Fruit fly (Drosophila melanogaster) whole organism, prepupa: Measurements from ENCODE around the gene CG9541.

Experiments
- Blimp-1 ChIP-seq: fragments of 200-800 bp; sonication (Bioruptor generic); optimal IDR thresholded peaks from 3 replicates; lab custom pipeline; 2017; ENCODE audit warnings: missing biosample characterization, missing genetic modification characterization, mild to moderate bottlenecking, moderate library complexity, missing genetic modification reagents
- CG10631 ChIP-seq: fragments of 200-800 bp; sonication (Bioruptor generic); optimal IDR thresholded peaks from 2 replicates; lab custom pipeline; 2016; ENCODE audit warnings: missing biosample characterization, missing genetic modification characterization
- CG10669 ChIP-seq: fragments of 200-800 bp; sonication (Bioruptor generic); optimal IDR thresholded peaks from 3 replicates; lab custom pipeline; 2018; ENCODE audit warnings: missing biosample characterization, mild to moderate bottlenecking, missing genetic modification characterization, moderate library complexity
- CG11294 ChIP-seq: fragments of 200-800 bp; sonication (Bioruptor generic); IDR thresholded peaks from 2 replicates; pipeline ENCODE4 v1.3.6; 2022; ENCODE audit warnings: missing biosample characterization, missing genetic modification characterization
- CG11762 ChIP-seq: fragments of 200-800 bp; sonication (Bioruptor generic); optimal IDR thresholded peaks from 3 replicates; lab custom pipeline; 2016; ENCODE audit warnings: missing biosample characterization, missing genetic modification characterization; ENCODE audit not compliant: insufficient read depth
- CG11902 ChIP-seq: fragments of 200-800 bp; sonication (Bioruptor generic); optimal IDR thresholded peaks from 3 replicates; lab custom pipeline; 2016; ENCODE audit warnings: missing biosample characterization, missing genetic modification characterization
- CG15336 ChIP-seq: fragments of 200-800 bp; sonication (Bioruptor generic); IDR thresholded peaks from 2 replicates; pipeline ENCODE4 v1.3.6; 2022; ENCODE audit warnings: missing biosample characterization, missing genetic modification characterization
- CG1621 ChIP-seq: fragments of 200-800 bp; sonication (Bioruptor generic); optimal IDR thresholded peaks from 3 replicates; lab custom pipeline; 2018; ENCODE audit warnings: missing biosample characterization, mild to moderate bottlenecking, missing genetic modification characterization
- CG16779 ChIP-seq: fragments of 200-800 bp; sonication (Bioruptor generic); optimal IDR thresholded peaks from 3 replicates; lab custom pipeline; 2017; ENCODE audit warnings: missing biosample characterization, mild to moderate bottlenecking, missing genetic modification characterization
- CG32006 ChIP-seq: fragments of 200-800 bp; sonication (Bioruptor generic); optimal IDR thresholded peaks from 3 replicates; lab custom pipeline; 2017; ENCODE audit warnings: missing biosample characterization, mild to moderate bottlenecking, missing genetic modification characterization
- CG34406 ChIP-seq: fragments of 200-800 bp; sonication (Bioruptor generic); optimal IDR thresholded peaks from 3 replicates; lab custom pipeline; 2016; ENCODE audit warnings: missing biosample characterization, missing genetic modification characterization
- CG3919 ChIP-seq: fragments of 200-800 bp; sonication (Bioruptor generic); optimal IDR thresholded peaks from 3 replicates; lab custom pipeline; 2016; ENCODE audit warnings: missing biosample characterization, missing genetic modification characterization
- CG6163 ChIP-seq: fragments of 200-800 bp; sonication (Bioruptor generic); IDR thresholded peaks from 3 replicates; pipeline ENCODE4 v1.3.6; 2022; ENCODE audit warnings: missing biosample characterization, missing genetic modification characterization
- CG6276 ChIP-seq: fragments of 200-800 bp; sonication (Bioruptor generic); optimal IDR thresholded peaks from 2 replicates; lab custom pipeline; 2017; ENCODE audit warnings: missing biosample characterization, mild to moderate bottlenecking, missing genetic modification characterization
- CG6792 ChIP-seq: fragments of 200-800 bp; sonication (Bioruptor generic); optimal IDR thresholded peaks from 3 replicates; lab custom pipeline; 2016; ENCODE audit warnings: missing biosample characterization, missing genetic modification characterization
- CG6808 ChIP-seq: fragments of 200-800 bp; sonication (Bioruptor generic); optimal IDR thresholded peaks from 3 replicates; lab custom pipeline; 2017; ENCODE audit warnings: missing biosample characterization, missing genetic modification characterization, mild to moderate bottlenecking, moderate library complexity, missing genetic modification reagents
- CG6854 ChIP-seq: fragments of 200-800 bp; sonication (Bioruptor generic); optimal IDR thresholded peaks from 2 replicates; lab custom pipeline; 2017; ENCODE audit warnings: missing biosample characterization, mild to moderate bottlenecking, missing genetic modification characterization
- CG7368 ChIP-seq: fragments of 200-800 bp; sonication (Bioruptor generic); optimal IDR thresholded peaks from 3 replicates; lab custom pipeline; 2016; ENCODE audit warnings: missing biosample characterization, missing genetic modification characterization
- CG8119 ChIP-seq: fragments of 200-800 bp; sonication (Bioruptor generic); IDR thresholded peaks from 3 replicates; pipeline ENCODE4 v1.3.6; 2022; ENCODE audit warnings: missing biosample characterization, missing genetic modification characterization
- CG8632 ChIP-seq: fragments of 200-800 bp; sonication (Bioruptor generic); optimal IDR thresholded peaks from 3 replicates; lab custom pipeline; 2016; ENCODE audit warnings: missing biosample characterization, missing genetic modification characterization
- CG9139 ChIP-seq: fragments of 200-800 bp; sonication (Bioruptor generic); optimal IDR thresholded peaks from 3 replicates; lab custom pipeline; 2017; ENCODE audit warnings: missing biosample characterization, mild to moderate bottlenecking, missing genetic modification characterization
- Eip78C ChIP-seq: fragments of 200-800 bp; sonication (Bioruptor generic); peaks from one replicate; lab custom pipeline; 2016; ENCODE audit warnings: missing biosample characterization, missing genetic modification characterization
- Ets21C ChIP-seq: fragments of 200-800 bp; sonication (Bioruptor generic); optimal IDR thresholded peaks from 3 replicates; lab custom pipeline; 2016; ENCODE audit warnings: missing biosample characterization, missing genetic modification characterization
- Ets96B ChIP-seq: fragments of 200-800 bp; optimal IDR thresholded peaks from 2 replicates; lab custom pipeline; 2019; ENCODE audit warnings: missing biosample characterization, mild to moderate bottlenecking, missing genetic modification characterization, moderate library complexity
- Hr38 ChIP-seq: sonication (Bioruptor generic); optimal IDR thresholded peaks from 2 replicates; lab custom pipeline; 2016; ENCODE audit warnings: missing biosample characterization, missing genetic modification characterization
- Hr39 ChIP-seq: fragments of 200-800 bp; sonication (Bioruptor generic); optimal IDR thresholded peaks from 2 replicates; lab custom pipeline; 2016; ENCODE audit warnings: missing biosample characterization, missing genetic modification characterization
- Lpt ChIP-seq: fragments of 200-800 bp; sonication (Bioruptor generic); optimal IDR thresholded peaks from 3 replicates; lab custom pipeline; 2016; ENCODE audit warnings: missing biosample characterization, missing genetic modification characterization
- Met ChIP-seq: fragments of 200-800 bp; sonication (Bioruptor generic); optimal IDR thresholded peaks from 3 replicates; lab custom pipeline; 2016; ENCODE audit warnings: missing biosample characterization, missing genetic modification characterization
- OdsH ChIP-seq: fragments of 200-800 bp; sonication (Bioruptor generic); optimal IDR thresholded peaks from 3 replicates; lab custom pipeline; 2016; ENCODE audit warnings: missing biosample characterization, missing genetic modification characterization
- Smox ChIP-seq: fragments of 200-800 bp; sonication (Bioruptor generic); optimal IDR thresholded peaks from 3 replicates; lab custom pipeline; 2016; ENCODE audit warnings: missing biosample characterization, missing genetic modification characterization
- Sox102F ChIP-seq: fragments of 200-800 bp; sonication (Bioruptor generic); optimal IDR thresholded peaks from 2 replicates; lab custom pipeline; 2016; ENCODE audit warnings: missing biosample characterization, mild to moderate bottlenecking, missing genetic modification characterization
- Sox14 ChIP-seq: fragments of 200-800 bp; sonication (Bioruptor generic); optimal IDR thresholded peaks from 3 replicates; lab custom pipeline; 2016; ENCODE audit warnings: missing biosample characterization, missing genetic modification characterization
- Sox15 ChIP-seq: fragments of 200-800 bp; sonication (Bioruptor generic); optimal IDR thresholded peaks from 3 replicates; lab custom pipeline; 2016; ENCODE audit warnings: missing biosample characterization, missing genetic modification characterization
- achi ChIP-seq: fragments of 200-800 bp; sonication (Bioruptor generic); optimal IDR thresholded peaks from 3 replicates; lab custom pipeline; 2016; ENCODE audit warnings: missing biosample characterization, missing genetic modification characterization
- acj6 ChIP-seq: fragments of 200-800 bp; sonication (Bioruptor generic); optimal IDR thresholded peaks from 3 replicates; lab custom pipeline; 2016; ENCODE audit warnings: missing biosample characterization, missing genetic modification characterization
- cyc ChIP-seq: fragments of 200-800 bp; sonication (Bioruptor generic); optimal IDR thresholded peaks from 3 replicates; lab custom pipeline; 2016; ENCODE audit warnings: missing biosample characterization, missing genetic modification characterization
- dsx ChIP-seq: fragments of 200-800 bp; optimal IDR thresholded peaks from 3 replicates; lab custom pipeline; 2019; ENCODE audit warnings: missing biosample characterization, mild to moderate bottlenecking, missing genetic modification characterization, moderate library complexity; ENCODE audit not compliant: poor library complexity, severe bottlenecking
- eg ChIP-seq: fragments of 200-800 bp; sonication (Bioruptor generic); IDR thresholded peaks from 3 replicates; pipeline ENCODE4 v1.3.6; 2022; ENCODE audit warnings: missing biosample characterization, missing genetic modification characterization
- esn ChIP-seq: fragments of 200-800 bp; sonication (Bioruptor generic); optimal IDR thresholded peaks from 2 replicates; lab custom pipeline; 2016; ENCODE audit warnings: missing biosample characterization, mild to moderate bottlenecking, missing genetic modification characterization, moderate library complexity
- fd59A ChIP-seq: fragments of 200-800 bp; sonication (Bioruptor generic); optimal IDR thresholded peaks from 2 replicates; lab custom pipeline; 2017; ENCODE audit warnings: missing biosample characterization, mild to moderate bottlenecking, missing genetic modification characterization, missing genetic modification reagents
- fkh ChIP-seq: fragments of 200-800 bp; sonication (Bioruptor generic); optimal IDR thresholded peaks from 3 replicates; lab custom pipeline; 2017; ENCODE audit warnings: missing biosample characterization, mild to moderate bottlenecking, missing genetic modification characterization, moderate library complexity
- lz ChIP-seq: fragments of 200-800 bp; sonication (Bioruptor generic); optimal IDR thresholded peaks from 3 replicates; lab custom pipeline; 2016; ENCODE audit warnings: missing biosample characterization, missing genetic modification characterization
- salr ChIP-seq, 2 experiments: fragments of 200-800 bp; sonication (Bioruptor generic); optimal IDR thresholded peaks; 3 replicates each; lab custom pipeline; 2016 to 2018; ENCODE audit warnings: missing biosample characterization in 2 of 2, missing genetic modification characterization in 2 of 2, mild to moderate bottlenecking in 1 of 2
- spab ChIP-seq: fragments of 200-800 bp; sonication (Bioruptor generic); optimal IDR thresholded peaks from 2 replicates; lab custom pipeline; 2017; ENCODE audit warnings: missing biosample characterization, mild to moderate bottlenecking, missing genetic modification characterization, missing genetic modification reagents
- ss ChIP-seq, 2 experiments: fragments of 200-800 bp; sonication (Bioruptor generic); optimal IDR thresholded peaks; 2 replicates in 1 of 2; 3 replicates in 1 of 2; lab custom pipeline; 2017 to 2018; ENCODE audit warnings: mild to moderate bottlenecking in 2 of 2, missing biosample characterization in 2 of 2, missing genetic modification characterization in 2 of 2, moderate library complexity in 1 of 2
- svp ChIP-seq: fragments of 200-800 bp; sonication (Bioruptor generic); peaks from one replicate; lab custom pipeline; 2016; ENCODE audit warnings: missing biosample characterization, missing genetic modification characterization
- topi ChIP-seq: fragments of 200-800 bp; sonication (Bioruptor generic); optimal IDR thresholded peaks from 3 replicates; lab custom pipeline; 2016; ENCODE audit warnings: missing biosample characterization, missing genetic modification characterization
- vri ChIP-seq: fragments of 200-800 bp; sonication (Bioruptor generic); optimal IDR thresholded peaks from 3 replicates; lab custom pipeline; 2016; ENCODE audit warnings: missing biosample characterization, mild to moderate bottlenecking, missing genetic modification characterization

The CG9541 gene

dm6 chr2L:8959001-8959461 lies 16.2 kb downstream of the CG9541 start, which contains the start of gene CG31886 (continued):
- TF ChIP-seq fkh (peak; percentile 56), ss (GFP tag; optimal IDR thresholded peaks at IDR 0.05; lab: Kevin White, UChicago) (no peak), CG8632 (GFP tag; lab: Kevin White, UChicago) (no peak), Hr38 (GFP tag; lab: Kevin White, UChicago) (no peak), Sox102F (GFP tag; lab: Kevin White, UChicago) (no peak), eg (GFP tag; lab: Robert Waterston, UW) (peak; percentile 82; the same call in 2 of the 3 replicates), Blimp-1 (no peak), CG3919 (peak; percentile 20), CG15336 (GFP tag; lab: Robert Waterston, UW) (no peak; the same call in 1 of the 2 replicates), Ets21C (GFP tag; lab: Kevin White, UChicago) (no peak), Sox15 (GFP tag; lab: Kevin White, UChicago) (no peak), CG6854 (GFP tag; lab: Kevin White, UChicago) (no peak), CG6276 (GFP tag; lab: Kevin White, UChicago) (peak; percentile 73), CG32006 (GFP tag; lab: Kevin White, UChicago) (peak; percentile 75), topi (GFP tag; lab: Kevin White, UChicago) (no peak)
- TF ChIP-seq, all 60 proteins: peak for 18

- peak; percentile 60 for TF ChIP-seq CG6808
- TF ChIP-seq salr (GFP tag; optimal IDR thresholded peaks at IDR 0.05; lab: Kevin White, UChicago): peak; percentile 68 to 91
- TF ChIP-seq OdsH: peak; percentile 89
- peak; percentile 82 for TF ChIP-seq Smox (GFP tag; lab: Kevin White, UChicago)
- peak; percentile 89 for TF ChIP-seq svp (GFP tag; lab: Kevin White, UChicago)
- TF ChIP-seq CG10631: peak; percentile 95
- TF ChIP-seq CG16779 (tag; lab: Kevin White, UChicago): peak; percentile 87
- TF ChIP-seq Sox15 (GFP tag; lab: Kevin White, UChicago): peak; percentile 61
- TF ChIP-seq acj6 (GFP tag; lab: Kevin White, UChicago): peak; percentile 82
- peak; percentile 54 for TF ChIP-seq CG9139
- peak; percentile 94 for TF ChIP-seq CG11294 (GFP tag; lab: Robert Waterston, UW)
- TF ChIP-seq CG6163 (GFP tag; lab: Robert Waterston, UW): peak; percentile 98
- peak; percentile 78 for TF ChIP-seq CG34406 (GFP tag; lab: Kevin White, UChicago)
- TF ChIP-seq Sox14 (GFP tag; lab: Kevin White, UChicago): peak; percentile 96
- TF ChIP-seq fd59A (GFP tag; lab: Kevin White, UChicago): peak; percentile 59
- peak; percentile 99 for TF ChIP-seq CG8119 (GFP tag; lab: Robert Waterston, UW)
- TF ChIP-seq lz (GFP tag; lab: Kevin White, UChicago): peak; percentile 91
- TF ChIP-seq cyc: peak; percentile 60
- no peak for TF ChIP-seq esn (GFP tag; lab: Kevin White, UChicago)
- TF ChIP-seq CG11762 (GFP tag; lab: Kevin White, UChicago): peak; percentile 54
- TF ChIP-seq fkh: peak; percentile 40
- TF ChIP-seq ss (GFP tag; optimal IDR thresholded peaks at IDR 0.05; lab: Kevin White, UChicago): peak in 1 of 2 experiments; percentile 33
- TF ChIP-seq spab: peak; percentile 61
- peak; percentile 99 for TF ChIP-seq CG15336 (GFP tag; lab: Robert Waterston, UW)
- peak; percentile 98 for TF ChIP-seq eg (GFP tag; lab: Robert Waterston, UW)
- peak; percentile 75 for TF ChIP-seq Lpt (GFP tag; lab: Kevin White, UChicago)
- TF ChIP-seq CG8632 (GFP tag; lab: Kevin White, UChicago): peak; percentile 75
- TF ChIP-seq Hr39 (GFP tag; lab: Kevin White, UChicago): peak; percentile 78
- peak; percentile 96 for TF ChIP-seq Eip78C (GFP tag; lab: Kevin White, UChicago)
- peak; percentile 33 for TF ChIP-seq CG11902 (GFP tag; lab: Kevin White, UChicago)
- TF ChIP-seq achi: peak; percentile 89
- TF ChIP-seq Met (GFP tag; lab: Kevin White, UChicago): peak; percentile 91
- peak; percentile 80 for TF ChIP-seq CG6792 (GFP tag; lab: Kevin White, UChicago)
- peak; percentile 86 for TF ChIP-seq Sox102F (GFP tag; lab: Kevin White, UChicago)
- no peak for TF ChIP-seq CG1621
- TF ChIP-seq vri (GFP tag; lab: Kevin White, UChicago): peak; percentile 25
- peak; percentile 93 for TF ChIP-seq CG6276 (GFP tag; lab: Kevin White, UChicago)
- peak; percentile 95 for TF ChIP-seq Ets96B (tag; lab: Kevin White, UChicago)
- peak; percentile 78 for TF ChIP-seq CG10669
- TF ChIP-seq dsx: no peak
- TF ChIP-seq CG7368 (GFP tag; lab: Kevin White, UChicago): peak; percentile 81
These were observed 17.2 kb downstream of the CG9541 start for dm6 chr2L:8958046-8958497.
